Fruit fly (Drosophila melanogaster) whole organism: ENCODE results near the gene Nop56.

Source experiments
- CG8478 ChIP-seq: fragments of >200 bp; optimal IDR thresholded peaks from 2 replicates; lab custom pipeline; 2018; ENCODE audit warnings: inconsistent platforms
- Dll ChIP-seq: fragments of >200 bp; optimal IDR thresholded peaks from 2 replicates; lab custom pipeline; 2017
- pan ChIP-seq: fragments of >200 bp; optimal IDR thresholded peaks from 2 replicates; lab custom pipeline; 2017
- usp ChIP-seq: fragments of >200 bp; optimal IDR thresholded peaks from 2 replicates; lab custom pipeline; 2017; ENCODE audit warnings: missing biosample characterization, missing genetic modification characterization, mixed read lengths

DNA sequence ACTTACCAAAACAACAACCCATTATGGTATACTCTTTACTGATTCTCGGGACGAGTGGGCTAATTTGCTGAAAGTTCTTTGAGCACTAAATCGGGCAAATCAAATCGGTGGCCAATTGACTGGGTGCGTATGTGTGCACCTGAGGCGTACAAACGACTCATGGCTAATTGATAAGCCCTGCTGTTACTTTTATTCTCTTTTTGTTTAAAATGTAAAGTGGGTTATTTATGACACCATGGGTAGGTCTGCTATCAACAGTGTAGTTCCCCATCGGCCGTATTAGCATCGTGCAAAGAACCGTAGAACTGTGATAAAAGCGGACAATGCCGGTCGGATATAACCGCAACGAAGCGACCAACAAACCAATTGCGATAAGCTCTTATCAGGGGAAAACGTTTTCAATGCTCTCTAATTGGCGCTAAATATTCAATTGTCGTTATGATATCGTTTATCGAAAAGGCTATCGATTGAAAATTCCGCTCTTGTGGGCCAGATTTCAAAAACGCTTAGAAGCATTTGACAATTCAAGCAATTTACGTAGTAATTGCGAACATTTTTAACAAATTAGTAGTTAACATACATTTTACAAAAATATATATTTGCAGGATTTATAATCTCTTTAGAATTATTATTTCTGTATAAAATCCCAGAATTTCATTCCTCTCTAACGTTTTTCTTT lies 26.5 kb upstream of the Nop56 start, which contains the start of gene CG34288:
- no peak for TF ChIP-seq Dll (lab: Kevin White, UChicago)
- no peak for TF ChIP-seq CG8478 (lab: Kevin White, UChicago)
- no peak for TF ChIP-seq pan
- TF ChIP-seq usp (GFP tag; lab: Kevin White, UChicago), result no peak
